Worm (Caenorhabditis elegans): Measurements from ENCODE around the gene str-1.
A peak's percentile ranks its signal among the peaks of the same experiment; 100 is the strongest.

The str-1 gene

DNA sequence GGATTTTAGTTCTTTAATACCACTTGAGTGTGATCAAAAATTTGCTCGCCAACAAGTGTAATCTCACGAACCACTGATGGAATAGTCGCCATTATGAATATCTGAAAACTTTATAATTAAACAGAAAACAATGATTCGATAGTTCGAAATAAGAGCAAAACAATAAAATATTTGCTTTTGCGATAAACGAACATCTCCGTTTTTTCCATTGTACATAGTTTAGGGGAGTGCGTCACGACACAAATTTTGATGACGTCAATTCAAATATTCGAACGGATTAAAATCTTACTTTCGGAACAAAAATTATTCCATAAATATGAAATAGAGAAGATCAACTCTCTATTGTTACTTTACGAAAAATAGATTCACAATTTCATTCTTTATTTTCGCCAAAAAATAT, 39.6 kb upstream of the str-1 start, which contains the start of gene mutd-1:
Gene mutd-1 (minus strand): TSS at position 101 of the 400 bp plus-strand sequence.
- no peak for TF ChIP-seq ceh-88 (GFP tag; IDR thresholded peaks at IDR 0.05)
- no peak for TF ChIP-seq sup-37 (GFP tag; optimal IDR thresholded peaks at IDR 0.05)
- no peak for TF ChIP-seq ces-1 (GFP tag; optimal IDR thresholded peaks at IDR 0.05)
- TF ChIP-seq pqm-1 (tag; optimal IDR thresholded peaks at IDR 0.05), result no peak
- TF ChIP-seq lin-14 (GFP tag; optimal IDR thresholded peaks at IDR 0.05), result no peak
- no peak for TF ChIP-seq alr-1 (tag; optimal IDR thresholded peaks at IDR 0.05; ENCODE audit: borderline replicate concordance)
- no peak for TF ChIP-seq nhr-85 (tag)
- TF ChIP-seq tlp-1 (tag; optimal IDR thresholded peaks at IDR 0.05), result no peak
- no peak for TF ChIP-seq tbx-2 (tag; optimal IDR thresholded peaks at IDR 0.05)
- TF ChIP-seq swsn-7 (tag; optimal IDR thresholded peaks at IDR 0.05), result no peak
- no peak for TF ChIP-seq fkh-8 (tag; optimal IDR thresholded peaks at IDR 0.05)
- TF ChIP-seq nhr-90 (tag; optimal IDR thresholded peaks at IDR 0.05; ENCODE audit: poor library complexity), result no peak
- no peak for TF ChIP-seq elt-2 (tag; optimal IDR thresholded peaks at IDR 0.05)
- no peak for TF ChIP-seq lin-39 (tag; optimal IDR thresholded peaks at IDR 0.05)
- no peak for TF ChIP-seq snpc-4 (tag; optimal IDR thresholded peaks at IDR 0.05)
- no peak for TF ChIP-seq vab-15 (tag; optimal IDR thresholded peaks at IDR 0.05)
- TF ChIP-seq ets-5 (GFP tag; IDR thresholded peaks at IDR 0.05), result no peak

DNA sequence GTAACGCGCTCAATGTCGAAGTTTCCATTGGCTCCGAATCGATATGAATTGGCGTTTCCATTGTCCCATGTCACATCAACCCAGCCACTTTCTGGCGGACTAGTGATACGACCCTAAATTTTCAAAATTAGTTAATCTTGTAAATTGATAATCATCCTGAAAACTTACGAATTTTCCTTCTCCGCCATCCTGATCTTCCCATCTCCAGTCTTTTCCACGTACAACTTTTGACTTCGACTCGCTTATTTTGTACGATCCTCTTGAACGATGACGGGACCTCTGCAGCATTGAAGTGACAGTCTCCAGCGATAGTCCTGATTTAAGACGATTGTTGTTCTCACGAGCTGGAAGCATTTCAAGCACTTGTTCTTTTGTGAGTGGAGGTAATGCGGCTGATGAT, 34.4 kb upstream of the str-1 start:
- no peak for TF ChIP-seq ceh-82 (tag; optimal IDR thresholded peaks at IDR 0.05)
- TF ChIP-seq F16B12.6 (tag; optimal IDR thresholded peaks at IDR 0.05), result no peak
- TF ChIP-seq zag-1 (tag; optimal IDR thresholded peaks at IDR 0.05), result no peak
- no peak for TF ChIP-seq sox-4 (tag; optimal IDR thresholded peaks at IDR 0.05)
- TF ChIP-seq ztf-4 (tag; optimal IDR thresholded peaks at IDR 0.05), result no peak
- TF ChIP-seq skn-1 (tag; optimal IDR thresholded peaks at IDR 0.05), result no peak
- TF ChIP-seq fkh-10 (GFP tag; optimal IDR thresholded peaks at IDR 0.05), result no peak
- no peak for TF ChIP-seq snpc-4 (tag; optimal IDR thresholded peaks at IDR 0.05)
- no peak for TF ChIP-seq rnt-1 (tag; optimal IDR thresholded peaks at IDR 0.05)
- TF ChIP-seq nhr-11 (tag; optimal IDR thresholded peaks at IDR 0.05), result no peak

DNA sequence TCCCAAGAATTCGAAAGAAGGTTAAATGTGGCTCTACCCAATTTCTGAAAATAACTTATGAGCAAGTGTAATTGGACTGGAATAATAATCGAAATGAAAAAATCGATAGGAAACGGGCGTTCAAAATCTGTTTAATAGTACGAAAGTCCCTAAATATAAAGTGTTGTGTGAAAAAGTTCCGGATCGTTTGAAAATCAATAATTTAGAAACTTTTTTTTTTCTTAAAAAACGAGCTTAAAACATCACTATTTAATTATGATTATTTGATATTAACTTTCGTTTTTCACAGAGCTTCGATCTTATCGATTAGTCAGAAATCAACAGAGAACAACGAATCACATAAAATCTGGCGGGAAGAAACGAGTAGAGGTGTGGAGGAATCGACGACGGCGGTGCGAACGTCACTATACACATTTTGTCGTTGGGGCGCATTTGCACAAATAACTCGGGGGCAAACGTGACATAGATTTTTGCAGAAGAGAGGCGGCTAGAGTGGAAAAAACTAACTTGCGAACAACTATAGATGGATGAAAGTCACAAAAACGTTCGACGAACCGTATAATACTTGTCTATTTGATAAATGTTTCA, 28.8 kb upstream of the str-1 start, which contains the start of gene hecd-1:
Gene hecd-1 (minus strand): TSS at position 51 of the 588 bp plus-strand sequence.
- TF ChIP-seq mdl-1 (tag; optimal IDR thresholded peaks at IDR 0.05) (peak in 1 of 2 experiments; percentile 46), fos-1 (tag; optimal IDR thresholded peaks at IDR 0.05) (no peak), nhr-237 (tag; optimal IDR thresholded peaks at IDR 0.05) (no peak), snu-23 (GFP tag; optimal IDR thresholded peaks at IDR 0.05) (no peak), zag-1 (tag; optimal IDR thresholded peaks at IDR 0.05) (no peak), pqm-1 (tag; optimal IDR thresholded peaks at IDR 0.05) (no peak), lsy-2 (tag; optimal IDR thresholded peaks at IDR 0.05) (peak in 1 of 2 experiments; percentile 49), nhr-84 (tag; optimal IDR thresholded peaks at IDR 0.05) (no peak), ets-5 (GFP tag; IDR thresholded peaks at IDR 0.05) (no peak), lin-35 (GFP tag; optimal IDR thresholded peaks at IDR 0.05) (peak in 1 of 2 experiments; percentile 55), nhr-76 (tag; optimal IDR thresholded peaks at IDR 0.05) (no peak), hlh-4 (tag; optimal IDR thresholded peaks at IDR 0.05) (no peak), snpc-4 (tag; optimal IDR thresholded peaks at IDR 0.05) (no peak), unc-62 (GFP tag; optimal IDR thresholded peaks at IDR 0.05) (no peak), fkh-4 (tag; optimal IDR thresholded peaks at IDR 0.05; ENCODE audit: borderline replicate concordance) (no peak), ceh-82 (tag; optimal IDR thresholded peaks at IDR 0.05) (peak in 1 of 3 experiments; percentile 29), lin-13 (GFP tag; optimal IDR thresholded peaks at IDR 0.05) (no peak), nhr-71 (tag; optimal IDR thresholded peaks at IDR 0.05) (no peak), swsn-7 (tag; optimal IDR thresholded peaks at IDR 0.05) (no peak), nhr-11 (tag; optimal IDR thresholded peaks at IDR 0.05) (no peak), vab-15 (tag; optimal IDR thresholded peaks at IDR 0.05) (no peak), ceh-88 (GFP tag; IDR thresholded peaks at IDR 0.05) (no peak), aha-1 (tag; optimal IDR thresholded peaks at IDR 0.05) (no peak), unc-30 (tag; optimal IDR thresholded peaks at IDR 0.05) (no peak), lin-14 (GFP tag; optimal IDR thresholded peaks at IDR 0.05) (peak; percentile 76), unc-98 (GFP tag; IDR thresholded peaks at IDR 0.05) (no peak), mab-9 (GFP tag; IDR thresholded peaks at IDR 0.05) (no peak), C04F5.9 (tag; optimal IDR thresholded peaks at IDR 0.05) (no peak), sup-37 (GFP tag; optimal IDR thresholded peaks at IDR 0.05) (no peak), jun-1 (tag; optimal IDR thresholded peaks at IDR 0.05) (no peak), ztf-11 (tag; optimal IDR thresholded peaks at IDR 0.05) (no peak), ceh-90 (tag; optimal IDR thresholded peaks at IDR 0.05) (no peak), nhr-12 (tag; optimal IDR thresholded peaks at IDR 0.05) (no peak), aly-2 (tag; optimal IDR thresholded peaks at IDR 0.05) (no peak)

Data from whole organism, L1 larva.